Fruit fly (Drosophila melanogaster) whole organism: ENCODE results near the gene Pdh.

Experiments
- CG8478 ChIP-seq: fragments of >200 bp; optimal IDR thresholded peaks from 2 replicates; lab custom pipeline; 2018; ENCODE audit warnings: inconsistent platforms
- pan ChIP-seq: fragments of >200 bp; optimal IDR thresholded peaks from 2 replicates; lab custom pipeline; 2017

DNA sequence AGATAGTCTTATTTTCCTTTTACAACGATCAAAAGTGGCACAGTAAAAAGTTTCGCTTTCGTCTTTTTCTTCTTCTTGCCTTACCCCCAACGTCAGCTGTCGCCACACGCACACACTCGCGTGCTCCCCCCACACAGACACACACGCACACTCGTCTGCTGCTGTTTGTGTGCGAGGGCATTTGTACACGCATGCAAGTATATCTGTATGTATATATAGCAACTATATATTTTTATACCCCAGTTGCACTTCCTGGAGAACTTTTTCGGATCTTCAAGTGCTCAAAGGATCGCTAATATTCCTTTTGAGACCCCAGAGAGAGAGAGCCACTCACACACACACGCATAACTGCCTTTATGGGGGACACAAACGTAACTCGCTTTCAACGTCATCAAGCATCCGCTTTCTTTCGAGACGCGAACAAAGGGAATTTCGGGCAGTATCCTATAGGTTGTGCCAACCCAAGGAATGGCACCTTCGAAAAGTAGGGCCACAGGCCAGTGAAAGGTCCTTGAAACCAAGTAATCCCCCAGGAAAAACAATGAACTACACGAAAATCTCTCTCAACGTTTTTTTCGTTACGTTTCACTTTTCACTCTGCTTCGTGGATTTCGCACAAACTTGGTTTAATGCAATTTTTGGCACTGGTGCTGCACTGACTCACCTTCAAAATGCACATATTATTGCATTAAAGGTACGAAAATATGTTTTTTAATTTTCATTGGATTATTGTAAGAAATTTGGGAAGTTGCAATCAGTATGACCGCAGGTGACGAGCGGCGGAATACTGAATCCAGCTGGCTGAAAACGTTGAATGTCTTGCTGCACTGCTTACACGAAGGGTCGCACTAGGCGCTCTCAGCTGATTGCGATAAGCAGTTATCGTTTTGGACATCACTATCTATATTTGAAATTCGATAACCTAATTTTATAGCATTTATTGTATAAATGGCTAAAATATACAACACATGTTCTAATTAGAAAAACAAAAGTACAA, 24.0 kb upstream of the Pdh start, which contains the start of gene roq:
- TF ChIP-seq CG8478 (lab: Kevin White, UChicago) (peak; percentile 9), pan (lab: Kevin White, UChicago) (no peak)
